Fruit fly (Drosophila melanogaster): ENCODE measurements around the gene CG7215.

- no peak for TF ChIP-seq CG10348 (GFP tag; IDR thresholded peaks at IDR 0.05)
- no peak for TF ChIP-seq D1 (tag; optimal IDR thresholded peaks at IDR 0.05)
- no peak for TF ChIP-seq Pif1B (GFP tag; optimal IDR thresholded peaks at IDR 0.05)
- peak; percentile 51 for TF ChIP-seq CG8159 (tag; optimal IDR thresholded peaks at IDR 0.05)
- TF ChIP-seq CG4496 (GFP tag; IDR thresholded peaks at IDR 0.05): peak; percentile 69; the same call in 2 of the 3 replicates
- no peak for TF ChIP-seq EcR (GFP tag; optimal IDR thresholded peaks at IDR 0.05)
- TF ChIP-seq CG32121 (GFP tag; IDR thresholded peaks at IDR 0.05): peak; percentile 45
- peak; percentile 51 for TF ChIP-seq CG15710 (tag; optimal IDR thresholded peaks at IDR 0.05)
Observed at dm6 chr3R:18185385-18185784, 18.3 kb upstream of the CG7215 start, which contains the start of the genes Arp5 and CG7208.
